Worm (Caenorhabditis elegans) whole organism, mixed stage, embryonic: Measurements from ENCODE around the gene K01G12.3.

Source experiments
- lsy-2 ChIP-seq: fragments of 150-350 bp; optimal IDR thresholded peaks from 2 replicates; lab custom pipeline; 2014; ENCODE audit warnings: missing biosample characterization, missing genetic modification characterization
- pha-4 ChIP-seq: fragments of 150-350 bp; optimal IDR thresholded peaks from 2 replicates; lab custom pipeline; 2018; ENCODE audit warnings: missing biosample characterization, missing genetic modification reagents, missing genetic modification characterization
- snpc-4 ChIP-seq: fragments of 150-350 bp; optimal IDR thresholded peaks from 2 replicates; lab custom pipeline; 2014; ENCODE audit warnings: missing biosample characterization, missing genetic modification characterization

ce11 chrIV:14145594-14145993 is 47.7 kb upstream of the K01G12.3 start, which contains the start of gene oac-37:
- TF ChIP-seq lsy-2, result no peak
- TF ChIP-seq snpc-4 (tag; lab: Kevin White, UChicago), result no peak
- no peak for TF ChIP-seq pha-4 (tag; lab: Kevin White, UChicago)
